Worm (Caenorhabditis elegans): Measurements from ENCODE around the gene hpo-15.
A peak's percentile ranks its signal among the peaks of the same experiment; 100 is the strongest.

Gene hpo-15

DNA sequence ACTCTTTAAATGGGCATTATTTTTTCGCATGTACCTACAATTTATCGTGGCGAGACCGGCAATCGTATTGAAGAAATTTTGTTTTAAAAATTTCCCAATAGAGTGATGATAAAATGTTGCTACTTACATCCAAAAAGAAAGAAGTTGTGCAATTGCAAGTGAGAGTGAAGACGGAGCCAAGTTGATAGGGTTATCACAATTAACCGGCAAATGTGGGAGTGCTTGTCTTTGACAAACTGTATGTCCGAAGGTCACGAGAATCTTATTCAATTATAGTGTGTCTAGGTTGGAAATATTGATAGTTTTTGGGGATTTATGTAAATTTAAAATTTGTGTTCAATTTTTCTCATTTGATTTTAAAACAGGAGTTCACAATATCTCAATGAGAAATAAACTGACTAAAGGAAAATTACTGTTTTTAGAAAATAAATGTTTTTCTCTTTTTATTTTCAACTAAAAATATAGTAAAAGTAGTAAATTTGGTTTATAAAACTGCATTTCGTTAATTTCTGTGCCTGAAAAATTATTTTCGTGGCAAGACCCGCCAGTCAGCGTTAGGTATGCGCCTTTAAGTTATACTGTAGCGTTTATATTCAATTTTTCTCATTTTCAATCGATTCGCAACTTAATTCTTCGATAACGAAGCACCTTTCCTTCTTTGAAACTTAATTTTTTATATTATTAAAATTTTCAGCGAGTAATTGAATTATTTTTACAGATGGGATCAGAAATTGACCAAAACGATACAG is at the start of gene hpo-15, which contains the start of gene mms-19:
hpo-15 (minus strand) TSS at position 201 of the 749 bp plus-strand sequence.
mms-19 (plus strand) TSS at position 719 of the 749 bp plus-strand sequence.
- peak; percentile 46 for TF ChIP-seq elt-2 (tag; optimal IDR thresholded peaks at IDR 0.05)
- TF ChIP-seq snpc-4 (tag; optimal IDR thresholded peaks at IDR 0.05) = no peak
- no peak for TF ChIP-seq efl-3 (GFP tag; optimal IDR thresholded peaks at IDR 0.05)
- no peak for TF ChIP-seq efl-1 (optimal IDR thresholded peaks at IDR 0.05)
- TF ChIP-seq efl-1 (GFP tag; optimal IDR thresholded peaks at IDR 0.05 in 1 of 2) = peak in 1 of 2 experiments; percentile 49
- peak in 1 of 2 experiments; percentile 1 for TF ChIP-seq lin-35 (GFP tag; optimal IDR thresholded peaks at IDR 0.05)

DNA sequence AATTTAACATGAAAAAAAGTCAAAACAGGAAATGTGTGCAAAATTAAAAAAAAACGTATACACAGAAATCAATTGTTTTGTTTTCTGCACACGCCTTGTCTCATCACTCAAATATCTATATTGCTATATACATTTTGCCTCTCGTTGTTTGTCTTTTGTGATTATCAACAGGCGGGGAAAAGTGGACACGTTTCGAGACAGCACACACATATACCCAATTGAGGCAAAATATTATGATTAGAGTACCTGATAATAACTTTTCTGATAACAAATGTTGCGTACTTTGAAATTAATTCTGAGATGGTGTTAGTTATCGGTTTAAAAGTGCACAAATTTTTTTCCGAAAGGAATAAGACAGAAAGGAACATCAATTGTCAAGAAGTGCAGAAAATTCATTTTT is 46.3 kb upstream of the hpo-15 start:
- TF ChIP-seq unc-98 (GFP tag; IDR thresholded peaks at IDR 0.05) = no peak
- TF ChIP-seq Y116A8C.19 (tag; optimal IDR thresholded peaks at IDR 0.05; ENCODE audit: borderline replicate concordance) = no peak
- no peak for TF ChIP-seq nhr-20 (tag; optimal IDR thresholded peaks at IDR 0.05)
- TF ChIP-seq elt-2 (tag; optimal IDR thresholded peaks at IDR 0.05) = peak; percentile 88
- TF ChIP-seq lin-13 (GFP tag; optimal IDR thresholded peaks at IDR 0.05) = no peak
- TF ChIP-seq fkh-8 (tag; optimal IDR thresholded peaks at IDR 0.05) = no peak
- no peak for TF ChIP-seq ceh-8 (GFP tag; optimal IDR thresholded peaks at IDR 0.05)
- TF ChIP-seq hlh-17 (GFP tag; optimal IDR thresholded peaks at IDR 0.05; ENCODE audit: borderline replicate concordance) = no peak
- TF ChIP-seq nhr-11 (tag; optimal IDR thresholded peaks at IDR 0.05) = no peak
- no peak for TF ChIP-seq zag-1 (tag; optimal IDR thresholded peaks at IDR 0.05)
- TF ChIP-seq nhr-77 (tag; optimal IDR thresholded peaks at IDR 0.05) = no peak
- no peak for TF ChIP-seq aly-2 (tag; optimal IDR thresholded peaks at IDR 0.05)
- no peak for TF ChIP-seq zip-4 (GFP tag; optimal IDR thresholded peaks at IDR 0.05)
- TF ChIP-seq nhr-85 (tag) = no peak
- TF ChIP-seq alr-1 (tag; optimal IDR thresholded peaks at IDR 0.05; ENCODE audit: borderline replicate concordance) = no peak
- TF ChIP-seq rnt-1 (tag; optimal IDR thresholded peaks at IDR 0.05) = no peak
- TF ChIP-seq snu-23 (GFP tag; optimal IDR thresholded peaks at IDR 0.05) = no peak
- TF ChIP-seq irx-1 (tag; optimal IDR thresholded peaks at IDR 0.05) = no peak
- no peak for TF ChIP-seq mep-1 (tag; optimal IDR thresholded peaks at IDR 0.05)
- TF ChIP-seq nhr-28 (tag; optimal IDR thresholded peaks at IDR 0.05) = no peak
- no peak for TF ChIP-seq skn-1 (tag; optimal IDR thresholded peaks at IDR 0.05)
- TF ChIP-seq ets-5 (GFP tag; IDR thresholded peaks at IDR 0.05) = no peak
- TF ChIP-seq lin-35 (GFP tag; optimal IDR thresholded peaks at IDR 0.05) = peak in 1 of 2 experiments; percentile 31
- TF ChIP-seq efl-3 (GFP tag; optimal IDR thresholded peaks at IDR 0.05) = no peak
- no peak for TF ChIP-seq F16B12.6 (tag; optimal IDR thresholded peaks at IDR 0.05)
- peak; percentile 21 for TF ChIP-seq nhr-90 (tag; optimal IDR thresholded peaks at IDR 0.05; ENCODE audit: poor library complexity)
- no peak for TF ChIP-seq dsc-1 (tag; optimal IDR thresholded peaks at IDR 0.05)
- no peak for TF ChIP-seq ces-1 (GFP tag; optimal IDR thresholded peaks at IDR 0.05)
- no peak for TF ChIP-seq unc-86 (tag; optimal IDR thresholded peaks at IDR 0.05)
- TF ChIP-seq fkh-10 (GFP tag; optimal IDR thresholded peaks at IDR 0.05) = no peak
- peak; percentile 77 for TF ChIP-seq pqm-1 (tag; optimal IDR thresholded peaks at IDR 0.05)
- no peak for TF ChIP-seq C16A3.4 (tag; optimal IDR thresholded peaks at IDR 0.05)
- no peak for TF ChIP-seq lin-15B (tag; optimal IDR thresholded peaks at IDR 0.05)
- no peak for TF ChIP-seq mdl-1 (tag; optimal IDR thresholded peaks at IDR 0.05)
- TF ChIP-seq C34B4.2 (tag; optimal IDR thresholded peaks at IDR 0.05) = no peak
- peak; percentile 26 for TF ChIP-seq lin-14 (GFP tag; optimal IDR thresholded peaks at IDR 0.05)
- no peak for TF ChIP-seq nhr-84 (tag; optimal IDR thresholded peaks at IDR 0.05)

DNA sequence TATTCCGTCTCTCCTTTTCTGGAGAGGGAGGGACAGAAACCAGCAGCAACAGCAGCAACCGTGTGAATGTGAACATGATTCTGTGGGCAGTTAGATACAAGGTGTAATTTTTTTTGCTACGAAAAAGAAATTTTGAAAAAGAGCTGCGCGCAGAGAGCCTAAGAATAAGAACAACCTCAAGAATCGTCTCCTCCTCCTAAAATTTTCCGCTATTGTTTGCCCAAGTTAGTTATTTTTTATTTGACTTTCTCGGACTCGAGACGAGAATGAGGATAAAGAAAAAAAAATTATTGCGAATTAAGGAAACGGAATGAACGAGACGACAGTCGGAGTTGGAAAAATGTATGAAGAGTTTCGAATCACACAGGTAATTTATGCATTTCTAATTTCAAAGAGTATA is 45.0 kb upstream of the hpo-15 start, which contains the start of gene glb-5:
glb-5 (plus strand) TSS at position 301 of the 400 bp plus-strand sequence.
- TF ChIP-seq pax-3 (tag; optimal IDR thresholded peaks at IDR 0.05) = no peak
- TF ChIP-seq blmp-1 (tag; optimal IDR thresholded peaks at IDR 0.05) = no peak
- no peak for TF ChIP-seq irx-1 (tag; optimal IDR thresholded peaks at IDR 0.05)
- no peak for TF ChIP-seq fkh-8 (tag; optimal IDR thresholded peaks at IDR 0.05)
- TF ChIP-seq dsc-1 (tag; optimal IDR thresholded peaks at IDR 0.05) = no peak
- no peak for TF ChIP-seq nhr-12 (tag; optimal IDR thresholded peaks at IDR 0.05)
- TF ChIP-seq nhr-71 (tag; optimal IDR thresholded peaks at IDR 0.05) = no peak
- no peak for TF ChIP-seq hlh-17 (GFP tag; optimal IDR thresholded peaks at IDR 0.05; ENCODE audit: borderline replicate concordance)
- no peak for TF ChIP-seq isw-1 (GFP tag; IDR thresholded peaks at IDR 0.05)
- no peak for TF ChIP-seq unc-98 (GFP tag; IDR thresholded peaks at IDR 0.05)
- TF ChIP-seq nhr-237 (tag; optimal IDR thresholded peaks at IDR 0.05) = no peak
- TF ChIP-seq nhr-47 (tag; optimal IDR thresholded peaks at IDR 0.05) = no peak
